Worm (Caenorhabditis elegans) whole organism, L3 larva: ENCODE data around the gene zig-12.

Experiments
- fos-1 ChIP-seq: fragments of 150-350 bp; optimal IDR thresholded peaks from 2 replicates; lab custom pipeline; 2014; ENCODE audit warnings: missing biosample characterization, missing genetic modification characterization
- nfya-1 ChIP-seq: sonication (generic microtip); optimal IDR thresholded peaks from 2 replicates; lab custom pipeline; 2017; ENCODE audit warnings: missing genetic modification characterization, mild to moderate bottlenecking, missing compliant biosample characterization, antibody characterized with exemption, moderate library complexity; ENCODE audit not compliant: insufficient read depth

ce11 chrX:8811916-8812315 lies 48.2 kb downstream of the zig-12 start, which contains the start of gene cnnm-2:
- TF ChIP-seq nfya-1 (tag; lab: Kevin White, UChicago) (no peak), fos-1 (tag; lab: Kevin White, UChicago) (no peak)
